Worm (Caenorhabditis elegans) whole organism, L2 larva: Measurements from ENCODE around the gene rgs-4.

Source experiments
- ZK546.5 ChIP-seq: sonication (generic microtip); optimal IDR thresholded peaks from 2 replicates; lab custom pipeline; 2017; ENCODE audit warnings: missing biosample characterization, missing genetic modification characterization
- blmp-1 ChIP-seq: sonication (generic microtip); optimal IDR thresholded peaks from 2 replicates; lab custom pipeline; 2017; ENCODE audit warnings: missing genetic modification characterization, mild to moderate bottlenecking, missing compliant biosample characterization, antibody characterized with exemption, moderate library complexity; ENCODE audit not compliant: insufficient read depth
- elt-1 ChIP-seq: fragments of 150-350 bp; optimal IDR thresholded peaks from 2 replicates; lab custom pipeline; 2014; ENCODE audit warnings: missing biosample characterization, missing genetic modification characterization
- fos-1 ChIP-seq: fragments of 150-350 bp; optimal IDR thresholded peaks from 2 replicates; lab custom pipeline; 2014; ENCODE audit warnings: missing biosample characterization, missing genetic modification characterization
- lsy-2 ChIP-seq, 2 experiments: fragments of 150-350 bp in 1 of 2; sonication (generic microtip) in 1 of 2; optimal IDR thresholded peaks; 2 replicates each; lab custom pipeline; 2014 to 2017; ENCODE audit warnings: missing biosample characterization in 2 of 2, missing genetic modification characterization in 2 of 2
- nhr-21 ChIP-seq: fragments of 150-350 bp; optimal IDR thresholded peaks from 2 replicates; lab custom pipeline; 2014; ENCODE audit warnings: missing biosample characterization, missing genetic modification characterization
- nhr-237 ChIP-seq: fragments of 150-350 bp; optimal IDR thresholded peaks from 2 replicates; lab custom pipeline; 2014; ENCODE audit warnings: missing biosample characterization, missing genetic modification characterization
- nhr-6 ChIP-seq: fragments of 150-350 bp; optimal IDR thresholded peaks from 2 replicates; lab custom pipeline; 2014; ENCODE audit warnings: missing biosample characterization, missing genetic modification characterization
- nhr-77 ChIP-seq: fragments of 150-350 bp; optimal IDR thresholded peaks from 2 replicates; lab custom pipeline; 2014; ENCODE audit warnings: missing biosample characterization, missing genetic modification characterization
- snpc-4 ChIP-seq: fragments of 150-350 bp; optimal IDR thresholded peaks from 2 replicates; lab custom pipeline; 2014; ENCODE audit warnings: missing biosample characterization, missing genetic modification characterization
- zag-1 ChIP-seq: fragments of 150-350 bp; optimal IDR thresholded peaks from 2 replicates; lab custom pipeline; 2014; ENCODE audit warnings: missing biosample characterization, missing genetic modification characterization

DNA sequence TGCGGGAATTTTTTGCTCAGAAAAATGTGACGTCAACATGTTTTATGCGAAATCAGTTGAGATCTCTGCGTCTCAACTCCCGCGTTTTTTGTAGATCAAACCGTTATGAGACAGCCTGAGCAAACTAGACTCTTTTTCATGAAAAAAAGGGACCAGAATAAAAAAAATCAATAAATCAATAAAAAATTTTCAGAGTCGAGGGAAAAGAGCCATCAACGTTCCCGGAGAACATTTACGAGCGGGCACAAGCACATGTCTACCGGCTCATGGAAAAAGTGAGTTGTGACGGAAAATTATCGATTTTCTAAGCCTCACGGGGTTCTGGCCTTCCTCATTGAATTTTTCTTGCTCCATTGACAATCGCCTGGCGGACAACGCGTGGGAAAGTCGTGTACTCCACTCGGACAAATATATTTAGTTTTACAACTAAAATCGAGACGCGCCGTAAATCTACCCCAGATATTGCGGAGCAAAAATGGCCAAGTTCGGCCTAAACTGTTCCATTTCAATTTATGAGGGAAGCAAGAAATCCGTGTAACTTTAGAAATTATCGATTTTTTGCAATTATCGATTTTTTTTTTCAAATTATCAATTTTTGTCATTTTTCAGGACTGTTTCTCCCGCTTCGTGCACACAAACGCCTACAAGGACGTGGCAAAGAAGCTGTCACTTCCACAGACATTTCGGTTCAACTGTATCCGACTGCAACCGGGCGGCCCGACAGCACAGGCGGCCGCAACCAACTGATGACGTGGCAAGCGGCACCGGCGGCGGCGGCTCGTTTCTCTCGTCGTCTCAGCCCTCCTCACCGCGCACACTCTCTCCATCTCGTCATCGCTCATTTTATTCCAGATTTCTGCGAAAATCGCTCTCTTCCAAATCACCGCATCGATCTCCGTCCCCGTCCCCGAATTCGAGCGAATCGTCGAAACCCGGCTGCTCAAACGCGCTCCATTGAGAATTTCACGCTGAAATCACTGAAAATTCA, 16.6 kb downstream of the rgs-4 start:
- no peak for TF ChIP-seq zag-1 (tag; lab: Kevin White, UChicago)
- TF ChIP-seq fos-1 (tag; lab: Kevin White, UChicago), result no peak
- TF ChIP-seq blmp-1, result no peak
- no peak for TF ChIP-seq lsy-2 (tag; optimal IDR thresholded peaks at IDR 0.05; lab: Kevin White, UChicago)
- no peak for TF ChIP-seq nhr-6 (tag; lab: Kevin White, UChicago)
- no peak for TF ChIP-seq nhr-77
- TF ChIP-seq nhr-21 (tag; lab: Kevin White, UChicago), result no peak
- TF ChIP-seq nhr-237 (tag; lab: Kevin White, UChicago), result no peak
- TF ChIP-seq snpc-4 (tag; lab: Kevin White, UChicago), result no peak
- no peak for TF ChIP-seq ZK546.5
- TF ChIP-seq elt-1 (tag; lab: Kevin White, UChicago), result no peak
